Worm (Caenorhabditis elegans): ENCODE data around the gene eif-3.B.

ce11 chrII:14772956-14773788, 22.0 kb upstream of the eif-3.B start, which contains the start of gene Y54E2A.7:
- TF ChIP-seq ets-7 (tag; optimal IDR thresholded peaks at IDR 0.05) = no peak
- no peak for TF ChIP-seq ama-1 (optimal IDR thresholded peaks at IDR 0.05)
- no peak for TF ChIP-seq F13C5.2 (tag; optimal IDR thresholded peaks at IDR 0.05)
- TF ChIP-seq flt-1 (GFP tag; IDR thresholded peaks at IDR 0.05) = no peak
- no peak for TF ChIP-seq tra-4 (tag; optimal IDR thresholded peaks at IDR 0.05)
- no peak for TF ChIP-seq scrt-1 (GFP tag; IDR thresholded peaks at IDR 0.05)
- no peak for TF ChIP-seq tbx-11 (GFP tag; IDR thresholded peaks at IDR 0.05)
- no peak for TF ChIP-seq aly-1 (tag; optimal IDR thresholded peaks at IDR 0.05)
